Fruit fly (Drosophila melanogaster) whole organism, embryonic: ENCODE data around the gene CG7650.

ENCODE experiments used
- Abd-B ChIP-seq: fragments of 200-800 bp; sonication (Bioruptor generic); optimal IDR thresholded peaks from 2 replicates; lab custom pipeline; 2018; ENCODE audit warnings: missing biosample characterization, mild to moderate bottlenecking, missing genetic modification characterization, moderate library complexity
- Aef1 ChIP-seq: fragments of 200-800 bp; sonication (Bioruptor generic); IDR thresholded peaks from 3 replicates; pipeline ENCODE4 v1.3.6; 2022; ENCODE audit warnings: missing biosample characterization, missing genetic modification characterization
- CG10321 ChIP-seq: fragments of 200-800 bp; sonication (Bioruptor generic); IDR thresholded peaks from 2 replicates; pipeline ENCODE4 v1.3.6; 2022; ENCODE audit warnings: missing biosample characterization, missing genetic modification characterization
- CG11504 ChIP-seq: fragments of 200-800 bp; sonication (Bioruptor generic); optimal IDR thresholded peaks from 3 replicates; lab custom pipeline; 2019; ENCODE audit warnings: missing biosample characterization, mild to moderate bottlenecking, missing genetic modification characterization, moderate library complexity
- CG11696 ChIP-seq: fragments of 200-800 bp; sonication (Bioruptor generic); IDR thresholded peaks from 2 replicates; pipeline ENCODE4 v1.3.6; 2022; ENCODE audit warnings: missing biosample characterization, missing genetic modification characterization
- CG11723 ChIP-seq: fragments of 200-800 bp; sonication (Bioruptor generic); optimal IDR thresholded peaks from 2 replicates; lab custom pipeline; 2017; ENCODE audit warnings: missing biosample characterization, mild to moderate bottlenecking, missing genetic modification characterization
- CG12104 ChIP-seq: fragments of 200-800 bp; sonication (Bioruptor generic); optimal IDR thresholded peaks from 3 replicates; lab custom pipeline; 2016; ENCODE audit warnings: missing biosample characterization, missing genetic modification characterization
- CG12391 ChIP-seq: fragments of 200-800 bp; sonication (Bioruptor generic); optimal IDR thresholded peaks from 3 replicates; lab custom pipeline; 2018; ENCODE audit warnings: missing biosample characterization, mild to moderate bottlenecking, missing genetic modification characterization, moderate library complexity
- CG12744 ChIP-seq: fragments of 200-800 bp; sonication (Bioruptor generic); optimal IDR thresholded peaks from 2 replicates; lab custom pipeline; 2016; ENCODE audit warnings: missing biosample characterization, missing genetic modification characterization
- CG13894 ChIP-seq: fragments of 200-800 bp; sonication (Bioruptor generic); optimal IDR thresholded peaks from 3 replicates; lab custom pipeline; 2018; ENCODE audit warnings: missing biosample characterization, mild to moderate bottlenecking, missing genetic modification characterization, moderate library complexity
- CG15073 ChIP-seq: fragments of 200-800 bp; sonication (Bioruptor generic); optimal IDR thresholded peaks from 2 replicates; lab custom pipeline; 2016; ENCODE audit warnings: missing biosample characterization, missing genetic modification characterization
- CG1647 ChIP-seq: fragments of 200-800 bp; sonication (Bioruptor generic); optimal IDR thresholded peaks from 3 replicates; lab custom pipeline; 2016; ENCODE audit warnings: missing biosample characterization, missing genetic modification characterization
- CG17912 ChIP-seq: fragments of 200-800 bp; sonication (Bioruptor generic); optimal IDR thresholded peaks from 2 replicates; lab custom pipeline; 2018; ENCODE audit warnings: missing biosample characterization, mild to moderate bottlenecking, missing genetic modification characterization
- CG2712 ChIP-seq: fragments of 200-800 bp; optimal IDR thresholded peaks from 3 replicates; lab custom pipeline; 2019; ENCODE audit warnings: missing biosample characterization, mild to moderate bottlenecking, missing genetic modification characterization, moderate library complexity
- CG34224 ChIP-seq: fragments of 200-800 bp; sonication (Bioruptor generic); IDR thresholded peaks from 3 replicates; pipeline ENCODE4 v1.3.6; 2022; ENCODE audit warnings: missing biosample characterization, missing genetic modification characterization; ENCODE audit not compliant: partially characterized antibody
- CG3838 ChIP-seq: fragments of 200-800 bp; sonication (Bioruptor generic); optimal IDR thresholded peaks from 3 replicates; lab custom pipeline; 2016; ENCODE audit warnings: missing biosample characterization, missing genetic modification characterization
- CG6254 ChIP-seq: fragments of 200-800 bp; sonication (Bioruptor generic); optimal IDR thresholded peaks from 3 replicates; lab custom pipeline; 2017; ENCODE audit warnings: mild to moderate bottlenecking, missing biosample characterization, missing genetic modification reagents, missing genetic modification characterization
- CG6854 ChIP-seq: fragments of 200-800 bp; sonication (Bioruptor generic); optimal IDR thresholded peaks from 3 replicates; lab custom pipeline; 2017; ENCODE audit warnings: missing biosample characterization, mild to moderate bottlenecking, missing genetic modification characterization
- Chrac-16 ChIP-seq: fragments of 200-800 bp; sonication (Bioruptor generic); optimal IDR thresholded peaks from 3 replicates; lab custom pipeline; 2016; ENCODE audit warnings: missing biosample characterization, missing genetic modification characterization
- D19A ChIP-seq: fragments of 200-800 bp; optimal IDR thresholded peaks from 3 replicates; lab custom pipeline; 2019; ENCODE audit warnings: missing biosample characterization, mild to moderate bottlenecking, missing genetic modification characterization, moderate library complexity
- Fer3 ChIP-seq: fragments of 200-800 bp; sonication (Bioruptor generic); optimal IDR thresholded peaks from 2 replicates; lab custom pipeline; 2018; ENCODE audit warnings: missing biosample characterization, mild to moderate bottlenecking, missing genetic modification characterization, moderate library complexity
- H2.0 ChIP-seq: fragments of 200-800 bp; sonication (Bioruptor generic); IDR thresholded peaks from 2 replicates; pipeline ENCODE4 v1.3.6; 2022; ENCODE audit warnings: missing biosample characterization, missing genetic modification characterization
- HLH4C ChIP-seq: fragments of 200-800 bp; sonication (Bioruptor generic); IDR thresholded peaks from 3 replicates; pipeline ENCODE4 v1.3.6; 2022; ENCODE audit warnings: missing biosample characterization, missing genetic modification characterization; ENCODE audit not compliant: partially characterized antibody
- Hand ChIP-seq: fragments of 200-800 bp; sonication (Bioruptor generic); optimal IDR thresholded peaks from 2 replicates; lab custom pipeline; 2017; ENCODE audit warnings: mild to moderate bottlenecking, missing biosample characterization, missing genetic modification reagents, missing genetic modification characterization
- Hr39 ChIP-seq: fragments of >200 bp; optimal IDR thresholded peaks from 2 replicates; lab custom pipeline; 2017
- Hr51 ChIP-seq, 2 experiments: fragments of 200-800 bp; sonication (Bioruptor generic); optimal IDR thresholded peaks; 2 replicates in 1 of 2; 3 replicates in 1 of 2; lab custom pipeline; 2016 to 2018; ENCODE audit warnings: missing biosample characterization in 2 of 2, missing genetic modification characterization in 2 of 2, mild to moderate bottlenecking in 1 of 2, moderate library complexity in 1 of 2
- Lhr ChIP-seq: fragments of 200-800 bp; sonication (Bioruptor generic); optimal IDR thresholded peaks from 3 replicates; lab custom pipeline; 2017; ENCODE audit warnings: mild to moderate bottlenecking, missing biosample characterization, missing genetic modification reagents, missing genetic modification characterization
- Lpt ChIP-seq: fragments of >200 bp; optimal IDR thresholded peaks from 2 replicates; lab custom pipeline; 2018; ENCODE audit warnings: missing biosample characterization, missing genetic modification characterization
- Opbp ChIP-seq: fragments of 200-800 bp; sonication (Bioruptor generic); IDR thresholded peaks from 3 replicates; pipeline ENCODE4 v1.3.6; 2022; ENCODE audit warnings: missing biosample characterization, missing genetic modification characterization; ENCODE audit not compliant: partially characterized antibody
- Sry-β ChIP-seq: fragments of 200-800 bp; sonication (Bioruptor generic); optimal IDR thresholded peaks from 2 replicates; lab custom pipeline; 2018; ENCODE audit warnings: missing biosample characterization, mild to moderate bottlenecking, missing genetic modification characterization, moderate library complexity
- Xbp1 ChIP-seq: fragments of 200-800 bp; sonication (Bioruptor generic); optimal IDR thresholded peaks from 3 replicates; lab custom pipeline; 2016; ENCODE audit warnings: missing biosample characterization, mild to moderate bottlenecking, missing genetic modification characterization
- ara ChIP-seq: fragments of 200-800 bp; sonication (Bioruptor generic); IDR thresholded peaks from 2 replicates; pipeline ENCODE4 v1.3.6; 2022; ENCODE audit warnings: missing biosample characterization, missing genetic modification characterization
- bigmax ChIP-seq: fragments of 200-800 bp; sonication (Bioruptor generic); optimal IDR thresholded peaks from 2 replicates; lab custom pipeline; 2018; ENCODE audit warnings: missing biosample characterization, mild to moderate bottlenecking, missing genetic modification characterization
- cg ChIP-seq: fragments of 200-800 bp; sonication (Bioruptor generic); optimal IDR thresholded peaks from 3 replicates; lab custom pipeline; 2019; ENCODE audit warnings: missing biosample characterization, mild to moderate bottlenecking, missing genetic modification characterization, moderate library complexity
- chn ChIP-seq: fragments of 200-800 bp; sonication (Bioruptor generic); optimal IDR thresholded peaks from 2 replicates; lab custom pipeline; 2016; ENCODE audit warnings: missing biosample characterization, missing genetic modification characterization
- dmrt11E ChIP-seq: fragments of 200-800 bp; sonication (Bioruptor generic); optimal IDR thresholded peaks from 3 replicates; lab custom pipeline; 2018; ENCODE audit warnings: missing biosample characterization, mild to moderate bottlenecking, missing genetic modification characterization, moderate library complexity
- fd96Cb ChIP-seq: fragments of 200-800 bp; sonication (Bioruptor generic); optimal IDR thresholded peaks from 2 replicates; lab custom pipeline; 2018; ENCODE audit warnings: missing biosample characterization, mild to moderate bottlenecking, missing genetic modification characterization, moderate library complexity
- grn ChIP-seq: fragments of 200-800 bp; sonication (Bioruptor generic); optimal IDR thresholded peaks from 3 replicates; lab custom pipeline; 2017; ENCODE audit warnings: missing biosample characterization, missing genetic modification characterization
- gsb-n ChIP-seq: fragments of 200-800 bp; sonication (Bioruptor generic); optimal IDR thresholded peaks from 3 replicates; lab custom pipeline; 2018; ENCODE audit warnings: missing biosample characterization, mild to moderate bottlenecking, missing genetic modification characterization
- odd ChIP-seq: fragments of 200-800 bp; sonication (Bioruptor generic); optimal IDR thresholded peaks from 2 replicates; lab custom pipeline; 2017; ENCODE audit warnings: missing biosample characterization, mild to moderate bottlenecking, missing genetic modification characterization
- org-1 ChIP-seq: fragments of 200-800 bp; sonication (Bioruptor generic); optimal IDR thresholded peaks from 2 replicates; lab custom pipeline; 2017; ENCODE audit warnings: missing biosample characterization, missing genetic modification characterization
- phol ChIP-seq: fragments of 200-800 bp; sonication (Bioruptor generic); optimal IDR thresholded peaks from 3 replicates; lab custom pipeline; 2018; ENCODE audit warnings: missing biosample characterization, mild to moderate bottlenecking, missing genetic modification characterization, moderate library complexity
- pnt ChIP-seq: fragments of 200-800 bp; sonication (Bioruptor generic); optimal IDR thresholded peaks from 3 replicates; lab custom pipeline; 2016; ENCODE audit warnings: missing biosample characterization, missing genetic modification characterization
- sima ChIP-seq: fragments of 200-800 bp; sonication (Bioruptor generic); optimal IDR thresholded peaks from 2 replicates; lab custom pipeline; 2016; ENCODE audit warnings: missing biosample characterization, missing genetic modification characterization
- tna ChIP-seq: fragments of 200-800 bp; sonication (Bioruptor generic); IDR thresholded peaks from 2 replicates; pipeline ENCODE4 v1.3.6; 2022; ENCODE audit warnings: missing biosample characterization, missing genetic modification characterization; ENCODE audit not compliant: partially characterized antibody
- ttk ChIP-seq: fragments of 200-800 bp; sonication (Bioruptor generic); IDR thresholded peaks from 2 replicates; pipeline ENCODE4 v2.1.2; 2022; ENCODE audit warnings: missing biosample characterization, missing genetic modification characterization
- tup ChIP-seq: fragments of 200-800 bp; sonication (Bioruptor generic); optimal IDR thresholded peaks from 2 replicates; lab custom pipeline; 2016; ENCODE audit warnings: missing biosample characterization, mild to moderate bottlenecking, missing genetic modification characterization, moderate library complexity
- unpg ChIP-seq: fragments of 200-800 bp; sonication (Bioruptor generic); optimal IDR thresholded peaks from 3 replicates; lab custom pipeline; 2018; ENCODE audit warnings: missing biosample characterization, mild to moderate bottlenecking, missing genetic modification characterization, moderate library complexity
- wor ChIP-seq: fragments of 200-800 bp; sonication (Bioruptor generic); IDR thresholded peaks from 2 replicates; pipeline ENCODE4 v1.3.6; 2022; ENCODE audit warnings: missing biosample characterization, missing genetic modification characterization
- zf30C ChIP-seq: fragments of 200-800 bp; sonication (Bioruptor generic); optimal IDR thresholded peaks from 3 replicates; lab custom pipeline; 2018; ENCODE audit warnings: missing biosample characterization, mild to moderate bottlenecking, missing genetic modification characterization

Gene CG7650

DNA sequence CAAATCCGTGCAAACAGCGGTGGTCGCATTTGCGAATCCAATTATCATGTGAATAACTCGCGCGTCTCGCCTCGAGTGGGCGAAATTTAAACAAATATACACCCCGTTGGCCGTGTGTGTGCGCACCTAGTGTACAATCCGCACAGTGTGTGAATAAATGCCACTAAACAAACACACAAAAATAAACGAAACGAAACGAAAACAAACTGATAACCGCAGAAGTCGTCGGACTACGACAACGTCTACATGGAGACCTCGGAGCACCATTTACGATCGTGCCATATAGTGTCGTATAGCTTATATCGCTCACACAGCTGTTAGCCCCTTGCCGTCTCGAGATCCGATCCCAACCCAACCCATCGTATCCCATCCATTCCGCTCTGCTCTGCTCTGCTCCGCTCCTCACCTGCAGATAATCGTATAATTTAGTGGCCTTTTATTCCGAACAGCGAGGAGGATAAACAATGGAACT lies 43.7 kb downstream of the CG7650 start (continued):
- TF ChIP-seq fd96Cb (no peak), HLH4C (GFP tag; lab: Robert Waterston, UW) (no peak), Lpt (GFP tag; lab: Kevin White, UChicago) (no peak), CG11723 (GFP tag; lab: Kevin White, UChicago) (no peak), CG10321 (GFP tag; lab: Robert Waterston, UW) (0 out of 2 replicates have a peak, but pooled peaks have one; percentile 22), Opbp (no peak), CG12104 (no peak), odd (GFP tag; lab: Kevin White, UChicago) (peak; percentile 90), CG12744 (GFP tag; lab: Kevin White, UChicago) (peak; percentile 51), Aef1 (no peak), Xbp1 (GFP tag; lab: Kevin White, UChicago) (peak; percentile 8), Hr51 (GFP tag; optimal IDR thresholded peaks at IDR 0.05; lab: Kevin White, UChicago) (peak in 1 of 2 experiments; percentile 63), CG11696 (GFP tag; lab: Robert Waterston, UW) (peak; percentile 52; the same call in 1 of the 2 replicates), bigmax (GFP tag; lab: Kevin White, UChicago) (no peak), CG13894 (tag; lab: Kevin White, UChicago) (no peak), CG1647 (GFP tag; lab: Kevin White, UChicago) (peak; percentile 30), org-1 (GFP tag; lab: Kevin White, UChicago) (peak; percentile 84), H2.0 (GFP tag; lab: Robert Waterston, UW) (no peak), gsb-n (tag; lab: Kevin White, UChicago) (no peak), Hand (GFP tag; lab: Kevin White, UChicago) (peak; percentile 76), CG34224 (no peak; the same call in 2 of the 3 replicates), CG12391 (tag; lab: Kevin White, UChicago) (peak; percentile 14), ara (GFP tag; lab: Robert Waterston, UW) (peak; percentile 31; the same call in 1 of the 2 replicates), sima (no peak), tna (GFP tag; lab: Robert Waterston, UW) (no peak), CG6854 (GFP tag; lab: Kevin White, UChicago) (peak; percentile 73), tup (GFP tag; lab: Kevin White, UChicago) (no peak), D19A (tag; lab: Kevin White, UChicago) (no peak), CG17912 (peak; percentile 83), CG2712 (tag; lab: Kevin White, UChicago) (no peak), wor (GFP tag; lab: Robert Waterston, UW) (no peak), grn (GFP tag; lab: Kevin White, UChicago) (no peak), CG3838 (peak; percentile 47), unpg (GFP tag; lab: Kevin White, UChicago) (peak; percentile 64), cg (GFP tag; lab: Kevin White, UChicago) (peak; percentile 74), CG6254 (GFP tag; lab: Kevin White, UChicago) (no peak), Abd-B (no peak), chn (GFP tag; lab: Kevin White, UChicago) (no peak), Sry-β (no peak), dmrt11E (tag; lab: Kevin White, UChicago) (peak; percentile 4), phol (tag; lab: Kevin White, UChicago) (no peak), Lhr (peak; percentile 8), ttk (GFP tag; lab: Robert Waterston, UW) (no peak), Chrac-16 (GFP tag; lab: Kevin White, UChicago) (no peak), Hr39 (lab: Kevin White, UChicago) (no peak), Fer3 (tag; lab: Kevin White, UChicago) (peak; percentile 73), CG11504 (tag; lab: Kevin White, UChicago) (no peak), CG15073 (no peak), zf30C (GFP tag; lab: Kevin White, UChicago) (no peak), pnt (GFP tag; lab: Kevin White, UChicago) (no peak)
